Fruit fly (Drosophila melanogaster): ENCODE data around the gene CG1999.
A peak's percentile ranks its signal among the peaks of the same experiment; 100 is the strongest.

The CG1999 gene

dm6 chrX:7320455-7321224, 38.0 kb upstream of the CG1999 start:
- TF ChIP-seq CG1620 (GFP tag; optimal IDR thresholded peaks at IDR 0.05) (no peak), Crg-1 (GFP tag; optimal IDR thresholded peaks at IDR 0.05) (no peak), tj (GFP tag; optimal IDR thresholded peaks at IDR 0.05) (no peak), CG7045 (GFP tag; optimal IDR thresholded peaks at IDR 0.05) (no peak), CG12768 (GFP tag; optimal IDR thresholded peaks at IDR 0.05) (no peak), toe (GFP tag; optimal IDR thresholded peaks at IDR 0.05) (no peak), cic (GFP tag; optimal IDR thresholded peaks at IDR 0.05) (no peak), cnc (optimal IDR thresholded peaks at IDR 0.05) (no peak), CG5204 (GFP tag; optimal IDR thresholded peaks at IDR 0.05) (no peak), kay (GFP tag; ENCODE audit: borderline replicate concordance) (no peak), CG14711 (tag; optimal IDR thresholded peaks at IDR 0.05) (no peak), CG11617 (GFP tag; optimal IDR thresholded peaks at IDR 0.05) (no peak), CG33017 (tag; optimal IDR thresholded peaks at IDR 0.05) (no peak), Clk (GFP tag; optimal IDR thresholded peaks at IDR 0.05) (no peak), ovo (GFP tag; optimal IDR thresholded peaks at IDR 0.05) (no peak), CG7101 (tag; optimal IDR thresholded peaks at IDR 0.05) (no peak), Mnt (GFP tag; optimal IDR thresholded peaks at IDR 0.05) (no peak), pad (GFP tag; optimal IDR thresholded peaks at IDR 0.05) (no peak), Hr96 (GFP tag; optimal IDR thresholded peaks at IDR 0.05) (no peak)

DNA sequence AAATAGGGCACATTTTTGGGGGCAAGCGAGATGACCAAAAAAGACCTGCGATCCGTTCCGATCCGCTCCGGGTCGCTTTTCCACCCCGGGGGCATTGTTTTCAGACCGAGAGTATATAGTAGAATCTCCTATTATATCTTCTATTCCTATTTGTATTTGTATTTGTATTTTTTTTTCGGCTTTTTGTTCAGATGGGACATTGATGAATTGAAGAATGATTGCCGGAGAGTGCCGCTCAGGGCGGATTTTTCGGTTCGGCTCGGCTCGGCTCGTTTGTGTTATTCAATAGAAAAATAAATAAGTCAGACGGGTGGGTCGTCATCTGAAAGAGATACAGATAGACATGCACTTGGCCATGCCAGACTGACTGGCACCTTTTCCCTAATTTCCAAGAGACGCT, 36.8 kb upstream of the CG1999 start:
- TF ChIP-seq cnc (optimal IDR thresholded peaks at IDR 0.05) (no peak), toe (GFP tag; optimal IDR thresholded peaks at IDR 0.05) (no peak), tj (GFP tag; optimal IDR thresholded peaks at IDR 0.05) (no peak), CG5204 (GFP tag; optimal IDR thresholded peaks at IDR 0.05) (no peak), pad (GFP tag; optimal IDR thresholded peaks at IDR 0.05) (no peak), kay (GFP tag; ENCODE audit: borderline replicate concordance) (no peak), CG11617 (GFP tag; optimal IDR thresholded peaks at IDR 0.05) (no peak), Hr96 (GFP tag; optimal IDR thresholded peaks at IDR 0.05) (no peak), CG14711 (tag; optimal IDR thresholded peaks at IDR 0.05) (no peak), CG7045 (GFP tag; optimal IDR thresholded peaks at IDR 0.05) (no peak), Mnt (GFP tag; optimal IDR thresholded peaks at IDR 0.05) (no peak), CG12768 (GFP tag; optimal IDR thresholded peaks at IDR 0.05) (no peak), Crg-1 (GFP tag; optimal IDR thresholded peaks at IDR 0.05) (no peak), cic (GFP tag; optimal IDR thresholded peaks at IDR 0.05) (no peak), CG1620 (GFP tag; optimal IDR thresholded peaks at IDR 0.05) (no peak), bab1 (GFP tag; optimal IDR thresholded peaks at IDR 0.05) (no peak)

- peak; percentile 3 for TF ChIP-seq Crg-1 (GFP tag; optimal IDR thresholded peaks at IDR 0.05)
- peak; percentile 69 for TF ChIP-seq tj (GFP tag; optimal IDR thresholded peaks at IDR 0.05)
- peak; percentile 19 for TF ChIP-seq toe (GFP tag; optimal IDR thresholded peaks at IDR 0.05)
- TF ChIP-seq CG5204 (GFP tag; optimal IDR thresholded peaks at IDR 0.05) = no peak
- TF ChIP-seq bab1 (GFP tag; optimal IDR thresholded peaks at IDR 0.05) = no peak
- TF ChIP-seq CG1620 (GFP tag; optimal IDR thresholded peaks at IDR 0.05) = peak; percentile 36
- TF ChIP-seq Hr96 (GFP tag; optimal IDR thresholded peaks at IDR 0.05) = no peak
- TF ChIP-seq CG14711 (tag; optimal IDR thresholded peaks at IDR 0.05) = peak; percentile 44
- peak; percentile 2 for TF ChIP-seq CG7101 (tag; optimal IDR thresholded peaks at IDR 0.05)
- TF ChIP-seq ovo (GFP tag; optimal IDR thresholded peaks at IDR 0.05) = no peak
- no peak for TF ChIP-seq CG11617 (GFP tag; optimal IDR thresholded peaks at IDR 0.05)
- no peak for TF ChIP-seq pad (GFP tag; optimal IDR thresholded peaks at IDR 0.05)
- TF ChIP-seq CG7045 (GFP tag; optimal IDR thresholded peaks at IDR 0.05) = no peak
Observed at dm6 chrX:7323649-7324511, 34.7 kb upstream of the CG1999 start, which contains the start of the genes Atg5 and Dok. Atg5 (minus strand) TSS chrX:7323770. Dok (plus strand) TSS chrX:7324214.

- peak; percentile 2 for TF ChIP-seq ovo (GFP tag; optimal IDR thresholded peaks at IDR 0.05)
- peak; percentile 6 for TF ChIP-seq Clk (GFP tag; optimal IDR thresholded peaks at IDR 0.05)
- TF ChIP-seq CG14711 (tag; optimal IDR thresholded peaks at IDR 0.05) = peak; percentile 89
- no peak for TF ChIP-seq kay (GFP tag; ENCODE audit: borderline replicate concordance)
- TF ChIP-seq CG33017 (tag; optimal IDR thresholded peaks at IDR 0.05) = peak; percentile 88
- peak; percentile 67 for TF ChIP-seq Hr96 (GFP tag; optimal IDR thresholded peaks at IDR 0.05)
- TF ChIP-seq Mnt (GFP tag; optimal IDR thresholded peaks at IDR 0.05) = peak; percentile 49
- TF ChIP-seq CG11617 (GFP tag; optimal IDR thresholded peaks at IDR 0.05) = peak; percentile 77
- peak; percentile 34 for TF ChIP-seq toe (GFP tag; optimal IDR thresholded peaks at IDR 0.05)
- no peak for TF ChIP-seq cic (GFP tag; optimal IDR thresholded peaks at IDR 0.05)
- peak; percentile 93 for TF ChIP-seq tj (GFP tag; optimal IDR thresholded peaks at IDR 0.05)
- peak; percentile 58 for TF ChIP-seq CG1620 (GFP tag; optimal IDR thresholded peaks at IDR 0.05)
- TF ChIP-seq CG12768 (GFP tag; optimal IDR thresholded peaks at IDR 0.05) = peak; percentile 34
- no peak for TF ChIP-seq cnc (optimal IDR thresholded peaks at IDR 0.05)
- TF ChIP-seq bab1 (GFP tag; optimal IDR thresholded peaks at IDR 0.05) = peak; percentile 98
- TF ChIP-seq CG5204 (GFP tag; optimal IDR thresholded peaks at IDR 0.05) = peak; percentile 47
- peak; percentile 51 for TF ChIP-seq Crg-1 (GFP tag; optimal IDR thresholded peaks at IDR 0.05)
- TF ChIP-seq CG7045 (GFP tag; optimal IDR thresholded peaks at IDR 0.05) = peak; percentile 72
- TF ChIP-seq CG7101 (tag; optimal IDR thresholded peaks at IDR 0.05) = peak; percentile 93
- peak; percentile 75 for TF ChIP-seq pad (GFP tag; optimal IDR thresholded peaks at IDR 0.05)
Observed at dm6 chrX:7324816-7325246, 33.8 kb upstream of the CG1999 start.

- TF ChIP-seq Mnt (GFP tag; optimal IDR thresholded peaks at IDR 0.05) = no peak
- TF ChIP-seq CG14711 (tag; optimal IDR thresholded peaks at IDR 0.05) = no peak
- TF ChIP-seq CG7045 (GFP tag; optimal IDR thresholded peaks at IDR 0.05) = no peak
- TF ChIP-seq bab1 (GFP tag; optimal IDR thresholded peaks at IDR 0.05) = no peak
- no peak for TF ChIP-seq CG7101 (tag; optimal IDR thresholded peaks at IDR 0.05)
- no peak for TF ChIP-seq CG12768 (GFP tag; optimal IDR thresholded peaks at IDR 0.05)
- no peak for TF ChIP-seq CG33017 (tag; optimal IDR thresholded peaks at IDR 0.05)
- TF ChIP-seq cic (GFP tag; optimal IDR thresholded peaks at IDR 0.05) = no peak
- TF ChIP-seq cnc (optimal IDR thresholded peaks at IDR 0.05) = no peak
- TF ChIP-seq ovo (GFP tag; optimal IDR thresholded peaks at IDR 0.05) = no peak
- no peak for TF ChIP-seq tj (GFP tag; optimal IDR thresholded peaks at IDR 0.05)
- TF ChIP-seq kay (GFP tag; ENCODE audit: borderline replicate concordance) = no peak
- no peak for TF ChIP-seq Hr96 (GFP tag; optimal IDR thresholded peaks at IDR 0.05)
- no peak for TF ChIP-seq toe (GFP tag; optimal IDR thresholded peaks at IDR 0.05)
- TF ChIP-seq pad (GFP tag; optimal IDR thresholded peaks at IDR 0.05) = no peak
- TF ChIP-seq CG5204 (GFP tag; optimal IDR thresholded peaks at IDR 0.05) = no peak
- TF ChIP-seq Clk (GFP tag; optimal IDR thresholded peaks at IDR 0.05) = no peak
- no peak for TF ChIP-seq CG11617 (GFP tag; optimal IDR thresholded peaks at IDR 0.05)
- TF ChIP-seq Crg-1 (GFP tag; optimal IDR thresholded peaks at IDR 0.05) = no peak
- no peak for TF ChIP-seq CG1620 (GFP tag; optimal IDR thresholded peaks at IDR 0.05)
Observed at dm6 chrX:7328746-7329145, 29.9 kb upstream of the CG1999 start, which contains the start of gene Acsf3. Acsf3 (plus strand) TSS chrX:7329046.
